Worm (Caenorhabditis elegans) whole organism, late embryonic: ENCODE data around the gene F35G2.3.
A peak's percentile ranks its signal among the peaks of the same experiment; 100 is the strongest.

Experiments used
- C08G9.2 ChIP-seq: sonication (generic microtip); optimal IDR thresholded peaks from 2 replicates; lab custom pipeline; 2016; ENCODE audit warnings: mild to moderate bottlenecking, missing genetic modification characterization, moderate library complexity, missing compliant biosample characterization
- C38D4.7 ChIP-seq: fragments of 200-800 bp; sonication (Bioruptor generic); optimal IDR thresholded peaks from 2 replicates; lab custom pipeline; 2018; ENCODE audit warnings: mild to moderate bottlenecking, missing genetic modification characterization, moderate library complexity, missing compliant biosample characterization
- K09A11.1 ChIP-seq: sonication (generic microtip); optimal IDR thresholded peaks from 2 replicates; lab custom pipeline; 2017; ENCODE audit warnings: antibody characterized with exemption, mild to moderate bottlenecking, missing genetic modification characterization, missing compliant biosample characterization; ENCODE audit not compliant: insufficient read depth
- ama-1 ChIP-seq: fragments of 150-350 bp; optimal IDR thresholded peaks from 2 replicates; lab custom pipeline; 2014
- ceh-14 ChIP-seq: sonication (generic microtip); optimal IDR thresholded peaks from 2 replicates; lab custom pipeline; 2016; ENCODE audit warnings: missing genotype, missing genetic modification characterization, missing compliant biosample characterization
- ceh-22 ChIP-seq: sonication (generic microtip); optimal IDR thresholded peaks from 2 replicates; lab custom pipeline; 2017; ENCODE audit warnings: missing biosample characterization, missing genetic modification characterization
- ceh-31 ChIP-seq: sonication (generic microtip); optimal IDR thresholded peaks from 2 replicates; lab custom pipeline; 2016; ENCODE audit warnings: missing genetic modification characterization, missing compliant biosample characterization
- ceh-45 ChIP-seq: fragments of 200-800 bp; sonication (Bioruptor generic); IDR thresholded peaks from 2 replicates; pipeline ENCODE4 v1.3.6; 2022; ENCODE audit warnings: missing genetic modification reagents, missing genetic modification characterization, missing compliant biosample characterization
- ceh-9 ChIP-seq: sonication (generic microtip); optimal IDR thresholded peaks from 2 replicates; lab custom pipeline; 2016; ENCODE audit warnings: mild to moderate bottlenecking, missing genetic modification characterization, inconsistent platforms, missing compliant biosample characterization
- dmd-4 ChIP-seq: sonication (generic microtip); optimal IDR thresholded peaks from 2 replicates; lab custom pipeline; 2016; ENCODE audit warnings: borderline replicate concordance, missing genetic modification characterization, missing compliant biosample characterization
- dve-1 ChIP-seq: sonication (generic microtip); optimal IDR thresholded peaks from 2 replicates; lab custom pipeline; 2017; ENCODE audit warnings: antibody characterized with exemption, mild to moderate bottlenecking, missing genetic modification characterization, missing compliant biosample characterization
- elt-2 ChIP-seq: sonication (generic microtip); optimal IDR thresholded peaks from 2 replicates; lab custom pipeline; 2016; ENCODE audit warnings: missing genetic modification reagents, missing genetic modification characterization, missing compliant biosample characterization
- elt-4 ChIP-seq: sonication (generic microtip); optimal IDR thresholded peaks from 2 replicates; lab custom pipeline; 2016; ENCODE audit warnings: missing genetic modification characterization, missing compliant biosample characterization
- ets-4 ChIP-seq: sonication (generic microtip); optimal IDR thresholded peaks from 2 replicates; lab custom pipeline; 2016; ENCODE audit warnings: missing genetic modification characterization, missing compliant biosample characterization
- eyg-1 ChIP-seq: sonication (generic microtip); optimal IDR thresholded peaks from 2 replicates; lab custom pipeline; 2016; ENCODE audit warnings: missing genotype, missing genetic modification characterization, missing compliant biosample characterization
- fax-1 ChIP-seq: sonication (generic microtip); optimal IDR thresholded peaks from 2 replicates; lab custom pipeline; 2016; ENCODE audit warnings: missing genotype, missing genetic modification characterization, missing compliant biosample characterization
- fkh-10 ChIP-seq: fragments of 150-350 bp; optimal IDR thresholded peaks from 2 replicates; lab custom pipeline; 2014; ENCODE audit warnings: missing biosample characterization, missing genetic modification reagents, missing genetic modification characterization
- fkh-6 ChIP-seq: sonication (generic microtip); optimal IDR thresholded peaks from 2 replicates; lab custom pipeline; 2016; ENCODE audit warnings: missing genetic modification characterization, missing compliant biosample characterization
- hlh-30 ChIP-seq: sonication (generic microtip); optimal IDR thresholded peaks from 2 replicates; lab custom pipeline; 2017; ENCODE audit warnings: antibody characterized with exemption, missing genetic modification characterization, missing compliant biosample characterization; ENCODE audit not compliant: insufficient read depth
- hlh-6 ChIP-seq: sonication (generic microtip); optimal IDR thresholded peaks from 2 replicates; lab custom pipeline; 2016; ENCODE audit warnings: missing genotype, missing genetic modification characterization, missing compliant biosample characterization
- hlh-8 ChIP-seq: sonication (generic microtip); optimal IDR thresholded peaks from 2 replicates; lab custom pipeline; 2016; ENCODE audit warnings: missing genotype, missing genetic modification characterization, missing compliant biosample characterization
- mec-3 ChIP-seq: sonication (generic microtip); optimal IDR thresholded peaks from 2 replicates; lab custom pipeline; 2016; ENCODE audit warnings: borderline replicate concordance, missing genetic modification characterization, missing compliant biosample characterization
- nhr-232 ChIP-seq: sonication (generic microtip); optimal IDR thresholded peaks from 2 replicates; lab custom pipeline; 2016; ENCODE audit warnings: missing genetic modification characterization, missing compliant biosample characterization
- npax-4 ChIP-seq: sonication (generic microtip); optimal IDR thresholded peaks from 2 replicates; lab custom pipeline; 2016; ENCODE audit warnings: missing genetic modification characterization, missing compliant biosample characterization
- odd-2 ChIP-seq: sonication (generic microtip); optimal IDR thresholded peaks from 2 replicates; lab custom pipeline; 2017; ENCODE audit warnings: antibody characterized with exemption, mild to moderate bottlenecking, missing genetic modification characterization, missing compliant biosample characterization
- pat-9 ChIP-seq: fragments of 200-800 bp; sonication (Bioruptor generic); optimal IDR thresholded peaks from 2 replicates; lab custom pipeline; 2018; ENCODE audit warnings: mild to moderate bottlenecking, missing genetic modification characterization, moderate library complexity, missing compliant biosample characterization
- pax-1 ChIP-seq: fragments of 150-350 bp; optimal IDR thresholded peaks from 2 replicates; lab custom pipeline; 2014; ENCODE audit warnings: missing biosample characterization, missing genetic modification characterization
- pqm-1 ChIP-seq: sonication (generic microtip); optimal IDR thresholded peaks from 2 replicates; lab custom pipeline; 2016; ENCODE audit warnings: missing genetic modification characterization, missing compliant biosample characterization
- rnt-1 ChIP-seq: sonication (generic microtip); optimal IDR thresholded peaks from 2 replicates; lab custom pipeline; 2016; ENCODE audit warnings: missing genetic modification characterization, missing compliant biosample characterization
- sox-4 ChIP-seq: sonication (generic microtip); optimal IDR thresholded peaks from 2 replicates; lab custom pipeline; 2017; ENCODE audit warnings: mild to moderate bottlenecking, missing genetic modification characterization, inconsistent platforms, missing compliant biosample characterization
- tbx-2 ChIP-seq: sonication (generic microtip); optimal IDR thresholded peaks from 2 replicates; lab custom pipeline; 2016; ENCODE audit warnings: missing genetic modification characterization, missing compliant biosample characterization
- ttx-3 ChIP-seq: sonication (generic microtip); optimal IDR thresholded peaks from 2 replicates; lab custom pipeline; 2016; ENCODE audit warnings: missing genetic modification reagents, missing genetic modification characterization, missing compliant biosample characterization
- unc-42 ChIP-seq: sonication (generic microtip); optimal IDR thresholded peaks from 2 replicates; lab custom pipeline; 2016; ENCODE audit warnings: missing genotype, missing genetic modification characterization, missing compliant biosample characterization
- unc-55 ChIP-seq: sonication (generic microtip); optimal IDR thresholded peaks from 2 replicates; lab custom pipeline; 2017; ENCODE audit warnings: missing biosample characterization, missing genetic modification reagents, missing genetic modification characterization
- ztf-16 ChIP-seq: sonication (generic microtip); optimal IDR thresholded peaks from 2 replicates; lab custom pipeline; 2017; ENCODE audit warnings: missing genetic modification characterization, missing compliant biosample characterization

Gene F35G2.3

ce11 chrIV:12197679-12198078 is 11.7 kb upstream of the F35G2.3 start:
- TF ChIP-seq npax-4: no peak
- peak; percentile 76 for TF ChIP-seq elt-2 (tag; lab: Kevin White, UChicago)
- TF ChIP-seq C38D4.7 (GFP tag; lab: Kevin White, UChicago): no peak
- no peak for TF ChIP-seq fkh-6 (tag; lab: Kevin White, UChicago)
- TF ChIP-seq fax-1 (tag; lab: Kevin White, UChicago): no peak

ce11 chrIV:12198816-12199215 is 10.6 kb upstream of the F35G2.3 start:
- no peak for TF ChIP-seq ztf-16
- no peak for TF ChIP-seq ceh-31 (tag; lab: Kevin White, UChicago)
- TF ChIP-seq hlh-8 (tag; lab: Kevin White, UChicago): no peak
- no peak for TF ChIP-seq ceh-22 (tag; lab: Kevin White, UChicago)
- TF ChIP-seq, all 69 proteins: peak for 0

- TF ChIP-seq pqm-1 (tag; lab: Kevin White, UChicago) (no peak), dmd-4 (tag; lab: Kevin White, UChicago) (no peak), unc-42 (no peak), fkh-10 (GFP tag; lab: Kevin White, UChicago) (no peak), dve-1 (tag; lab: Kevin White, UChicago) (no peak), rnt-1 (no peak), K09A11.1 (tag; lab: Kevin White, UChicago) (no peak), C38D4.7 (GFP tag; lab: Kevin White, UChicago) (no peak), ttx-3 (no peak), ama-1 (lab: Kevin White, UChicago) (no peak), ceh-9 (tag; lab: Kevin White, UChicago) (no peak), ceh-14 (no peak), hlh-6 (tag; lab: Kevin White, UChicago) (no peak), ets-4 (no peak), sox-4 (tag; lab: Kevin White, UChicago) (no peak), ceh-22 (tag; lab: Kevin White, UChicago) (no peak), pat-9 (tag; lab: Kevin White, UChicago) (no peak), npax-4 (no peak), ceh-31 (tag; lab: Kevin White, UChicago) (no peak)
Measured at ce11 chrIV:12199538-12200158, 9.8 kb upstream of the F35G2.3 start.

- TF ChIP-seq C08G9.2 (tag; lab: Kevin White, UChicago): peak; percentile 6
- TF ChIP-seq hlh-30 (tag; lab: Kevin White, UChicago): no peak
- no peak for TF ChIP-seq mec-3 (tag; lab: Kevin White, UChicago)
Measured at ce11 chrIV:12200812-12201211, 8.6 kb upstream of the F35G2.3 start.

ce11 chrIV:12202000-12202399 is 7.4 kb upstream of the F35G2.3 start:
- no peak for TF ChIP-seq unc-55 (GFP tag; lab: Kevin White, UChicago)
- no peak for TF ChIP-seq dve-1 (tag; lab: Kevin White, UChicago)
- TF ChIP-seq tbx-2 (tag; lab: Kevin White, UChicago): no peak
- TF ChIP-seq odd-2 (tag; lab: Kevin White, UChicago): no peak
- no peak for TF ChIP-seq rnt-1
- no peak for TF ChIP-seq fax-1 (tag; lab: Kevin White, UChicago)
- no peak for TF ChIP-seq C08G9.2 (tag; lab: Kevin White, UChicago)
- TF ChIP-seq pax-1: no peak
- TF ChIP-seq ztf-16: no peak
- no peak for TF ChIP-seq nhr-232 (tag; lab: Kevin White, UChicago)
- TF ChIP-seq ama-1 (lab: Kevin White, UChicago): no peak
- TF ChIP-seq eyg-1 (tag; lab: Kevin White, UChicago): no peak
- no peak for TF ChIP-seq unc-42
- no peak for TF ChIP-seq elt-4
- TF ChIP-seq ceh-45 (GFP tag; lab: Robert Waterston, UW): no peak
